Fruit fly (Drosophila melanogaster): ENCODE measurements around the gene prg.

The prg gene

DNA sequence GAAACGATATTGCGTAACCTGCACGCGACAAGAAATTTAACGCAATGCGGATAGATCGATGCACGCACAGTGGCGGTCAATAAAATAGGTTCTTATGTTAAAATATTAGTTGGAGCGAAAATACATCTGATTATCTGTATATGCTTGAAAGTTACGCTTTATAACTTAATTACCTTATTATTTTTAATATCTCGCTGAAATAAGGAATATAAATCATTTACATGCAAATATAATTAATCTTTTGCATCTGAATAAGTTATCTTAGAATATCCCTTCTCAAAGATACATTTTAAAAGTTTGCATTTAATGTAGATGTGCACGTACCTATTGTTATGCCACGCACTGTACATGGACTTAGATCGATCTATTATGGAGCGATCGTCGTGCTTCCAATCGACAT, 7.4 kb downstream of the prg start:
- TF ChIP-seq Mio (GFP tag; optimal IDR thresholded peaks at IDR 0.05): no peak
- TF ChIP-seq foxo (GFP tag; optimal IDR thresholded peaks at IDR 0.05): peak in 1 of 2 experiments; percentile 22
- peak; percentile 7 for TF ChIP-seq h (GFP tag; optimal IDR thresholded peaks at IDR 0.05)
- peak; percentile 32 for TF ChIP-seq Sp1 (GFP tag; optimal IDR thresholded peaks at IDR 0.05)
- TF ChIP-seq br (GFP tag; optimal IDR thresholded peaks at IDR 0.05): no peak
- no peak for TF ChIP-seq OdsH (GFP tag; optimal IDR thresholded peaks at IDR 0.05)

DNA sequence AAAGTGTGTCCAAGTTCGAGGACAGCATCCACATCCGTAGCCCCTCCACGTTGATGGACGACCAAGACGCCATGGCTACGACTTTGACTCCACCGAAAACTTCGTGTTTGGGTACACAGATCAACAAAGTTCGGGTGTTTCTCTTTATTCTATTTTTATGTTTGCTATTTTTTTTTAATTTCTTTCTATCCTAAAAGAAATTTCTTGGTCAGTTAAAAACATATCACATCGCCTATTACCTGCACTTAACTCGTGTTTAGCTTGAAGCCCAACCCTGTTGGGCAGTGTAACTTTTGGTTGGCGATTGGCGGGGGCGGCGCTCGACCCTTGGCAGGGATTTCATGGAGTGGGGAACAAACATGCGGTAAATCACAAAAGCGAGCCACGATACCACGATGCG, 9.2 kb downstream of the prg start:
- TF ChIP-seq Dfd (GFP tag; optimal IDR thresholded peaks at IDR 0.05) (no peak), CG9705 (GFP tag; optimal IDR thresholded peaks at IDR 0.05) (peak; percentile 70), Jra (GFP tag; optimal IDR thresholded peaks at IDR 0.05) (peak; percentile 21), OdsH (GFP tag; optimal IDR thresholded peaks at IDR 0.05) (peak; percentile 74), br (GFP tag; optimal IDR thresholded peaks at IDR 0.05) (peak; percentile 83), Sp1 (GFP tag; optimal IDR thresholded peaks at IDR 0.05) (peak; percentile 82), sage (GFP tag; optimal IDR thresholded peaks at IDR 0.05) (peak; percentile 32), fru (GFP tag; optimal IDR thresholded peaks at IDR 0.05) (peak; percentile 86), Rel (GFP tag; optimal IDR thresholded peaks at IDR 0.05) (no peak), Rel (tag; optimal IDR thresholded peaks at IDR 0.05) (peak; percentile 8), rgr (GFP tag; optimal IDR thresholded peaks at IDR 0.05) (peak; percentile 73), brk (GFP tag; optimal IDR thresholded peaks at IDR 0.05) (peak; percentile 73), psq (GFP tag; optimal IDR thresholded peaks at IDR 0.05) (peak; percentile 73), dmrt93B (GFP tag; optimal IDR thresholded peaks at IDR 0.05) (peak; percentile 76), dsf (GFP tag; optimal IDR thresholded peaks at IDR 0.05; ENCODE audit: borderline replicate concordance) (no peak), Myc (optimal IDR thresholded peaks at IDR 0.05) (no peak), ey (GFP tag; optimal IDR thresholded peaks at IDR 0.05) (peak; percentile 88), pan (optimal IDR thresholded peaks at IDR 0.05) (no peak), HLH106 (tag; optimal IDR thresholded peaks at IDR 0.05) (peak; percentile 78), Vsx2 (GFP tag; optimal IDR thresholded peaks at IDR 0.05; ENCODE audit: partially characterized antibody) (no peak), CG32264 (GFP tag; optimal IDR thresholded peaks at IDR 0.05) (peak; percentile 73), woc (GFP tag; optimal IDR thresholded peaks at IDR 0.05) (peak; percentile 74), GATAd (GFP tag; optimal IDR thresholded peaks at IDR 0.05) (no peak), sv (GFP tag; optimal IDR thresholded peaks at IDR 0.05) (no peak), Hnf4 (GFP tag; optimal IDR thresholded peaks at IDR 0.05) (peak; percentile 42), h (GFP tag; optimal IDR thresholded peaks at IDR 0.05) (peak; percentile 85), Hr78 (GFP tag; optimal IDR thresholded peaks at IDR 0.05) (no peak), foxo (GFP tag; optimal IDR thresholded peaks at IDR 0.05) (peak; percentile 36 to 76), CrebA (GFP tag; optimal IDR thresholded peaks at IDR 0.05; ENCODE audit: borderline replicate concordance) (no peak), jim (GFP tag; optimal IDR thresholded peaks at IDR 0.05) (no peak)

DNA sequence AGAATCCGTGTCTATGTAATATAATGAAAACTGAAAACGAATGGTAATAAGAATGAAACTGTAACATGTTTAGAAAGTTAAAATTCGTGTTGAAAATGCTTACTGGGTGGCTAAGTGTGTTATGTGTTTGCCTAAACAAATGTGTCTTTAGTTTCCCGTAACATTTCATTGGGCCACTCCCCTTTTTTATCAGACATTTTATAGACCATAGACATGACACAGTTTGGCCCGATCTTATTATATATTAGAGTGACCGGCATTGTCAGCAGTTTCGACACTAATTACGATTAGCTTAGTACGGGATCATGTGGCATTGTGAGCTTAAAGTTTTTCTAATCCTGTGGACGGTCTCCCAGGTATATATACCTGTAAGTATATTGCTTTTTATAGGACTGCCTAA, 12.8 kb downstream of the prg start, which contains the start of gene CheA29a:
TSS of gene CheA29a (plus strand) at position 301 of the 400 bp plus-strand sequence.
- TF ChIP-seq dl (GFP tag; optimal IDR thresholded peaks at IDR 0.05; ENCODE audit: insufficient read depth in 1 of 2, partially characterized antibody in 2 of 2) (no peak), Abd-B (GFP tag; optimal IDR thresholded peaks at IDR 0.05) (no peak), sv (GFP tag; optimal IDR thresholded peaks at IDR 0.05) (no peak), CG32264 (GFP tag; optimal IDR thresholded peaks at IDR 0.05) (no peak), Vsx2 (GFP tag; optimal IDR thresholded peaks at IDR 0.05; ENCODE audit: partially characterized antibody) (no peak), Rel (GFP tag; optimal IDR thresholded peaks at IDR 0.05) (no peak), Rel (tag; optimal IDR thresholded peaks at IDR 0.05) (no peak), jim (GFP tag; optimal IDR thresholded peaks at IDR 0.05) (no peak), brk (GFP tag; optimal IDR thresholded peaks at IDR 0.05) (no peak), dsf (GFP tag; optimal IDR thresholded peaks at IDR 0.05; ENCODE audit: borderline replicate concordance) (no peak), N (GFP tag; optimal IDR thresholded peaks at IDR 0.05) (no peak), rgr (GFP tag; optimal IDR thresholded peaks at IDR 0.05) (no peak), pan (optimal IDR thresholded peaks at IDR 0.05) (no peak), ey (GFP tag; optimal IDR thresholded peaks at IDR 0.05) (no peak), tai (GFP tag; optimal IDR thresholded peaks at IDR 0.05) (no peak), br (GFP tag; optimal IDR thresholded peaks at IDR 0.05) (no peak), Myc (optimal IDR thresholded peaks at IDR 0.05) (no peak), Dfd (GFP tag; optimal IDR thresholded peaks at IDR 0.05) (no peak), GATAd (GFP tag; optimal IDR thresholded peaks at IDR 0.05) (no peak), foxo (GFP tag; optimal IDR thresholded peaks at IDR 0.05) (no peak), h (GFP tag; optimal IDR thresholded peaks at IDR 0.05) (no peak)

All from whole organism, wandering third instar larva.